Worm (Caenorhabditis elegans): ENCODE measurements around the gene Y55F3AM.9.

DNA sequence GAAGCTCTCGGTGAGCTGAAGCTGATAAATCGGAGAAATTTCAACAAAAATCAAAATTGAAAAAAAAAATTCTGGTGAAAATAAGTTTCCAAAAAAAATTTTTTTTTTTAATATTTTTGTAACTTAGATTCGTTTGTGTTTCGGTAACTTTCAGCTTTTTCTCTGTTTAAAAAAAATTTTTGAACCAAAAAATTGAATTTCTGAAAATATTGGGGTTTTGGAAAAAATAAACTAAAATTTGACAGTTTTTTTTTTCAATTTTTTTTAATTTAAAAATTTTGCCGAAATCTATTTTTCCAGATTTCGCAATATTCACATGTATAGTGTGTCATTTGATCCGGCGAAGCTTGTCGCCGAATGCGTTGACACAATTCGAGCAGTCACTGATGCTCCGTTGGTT lies 10.6 kb downstream of the Y55F3AM.9 start, which contains the start of gene Y55F3AM.5:
- no peak for TF ChIP-seq flt-1 (GFP tag; IDR thresholded peaks at IDR 0.05)
- no peak for TF ChIP-seq tab-1 (GFP tag; IDR thresholded peaks at IDR 0.05)
- TF ChIP-seq T22C8.4 (GFP tag; IDR thresholded peaks at IDR 0.05): no peak
